Worm (Caenorhabditis elegans) whole organism, midembryonic: Measurements from ENCODE around the gene srbc-61.

Experiments
- flt-1 ChIP-seq: fragments of 200-800 bp; sonication (Bioruptor generic); IDR thresholded peaks from 2 replicates; pipeline ENCODE4 v1.3.6; 2022; ENCODE audit warnings: missing genetic modification characterization, missing compliant biosample characterization
- klf-2 ChIP-seq: fragments of 200-800 bp; sonication (Bioruptor generic); conservative IDR thresholded peaks from 2 replicates; pipeline ENCODE4 v1.3.6; 2022; ENCODE audit warnings: missing genetic modification reagents, missing genetic modification characterization, missing compliant biosample characterization

DNA sequence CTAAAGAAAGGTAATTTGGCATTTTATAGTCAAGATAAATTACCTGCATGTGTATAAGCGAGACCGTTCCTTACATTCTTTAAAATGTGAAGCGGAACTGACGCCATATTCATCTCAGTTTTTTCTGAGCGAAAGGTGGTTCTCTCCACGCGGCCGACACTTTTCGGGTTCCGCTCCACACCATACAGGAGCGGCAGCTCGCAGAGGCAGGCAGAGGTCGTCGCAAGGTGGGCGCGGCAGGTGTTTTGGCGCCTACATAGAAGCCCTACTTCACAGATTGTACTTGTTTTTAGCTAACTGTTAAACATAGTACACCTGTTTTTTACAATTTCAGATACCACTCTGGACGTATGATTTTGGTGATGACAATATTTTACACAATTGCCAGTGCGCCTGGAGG, 8.7 kb upstream of the srbc-61 start:
- TF ChIP-seq flt-1 (GFP tag; lab: Robert Waterston, UW) (no peak), klf-2 (GFP tag; lab: Robert Waterston, UW) (no peak)
